Fruit fly (Drosophila melanogaster): ENCODE data around the gene Mco4.

DNA sequence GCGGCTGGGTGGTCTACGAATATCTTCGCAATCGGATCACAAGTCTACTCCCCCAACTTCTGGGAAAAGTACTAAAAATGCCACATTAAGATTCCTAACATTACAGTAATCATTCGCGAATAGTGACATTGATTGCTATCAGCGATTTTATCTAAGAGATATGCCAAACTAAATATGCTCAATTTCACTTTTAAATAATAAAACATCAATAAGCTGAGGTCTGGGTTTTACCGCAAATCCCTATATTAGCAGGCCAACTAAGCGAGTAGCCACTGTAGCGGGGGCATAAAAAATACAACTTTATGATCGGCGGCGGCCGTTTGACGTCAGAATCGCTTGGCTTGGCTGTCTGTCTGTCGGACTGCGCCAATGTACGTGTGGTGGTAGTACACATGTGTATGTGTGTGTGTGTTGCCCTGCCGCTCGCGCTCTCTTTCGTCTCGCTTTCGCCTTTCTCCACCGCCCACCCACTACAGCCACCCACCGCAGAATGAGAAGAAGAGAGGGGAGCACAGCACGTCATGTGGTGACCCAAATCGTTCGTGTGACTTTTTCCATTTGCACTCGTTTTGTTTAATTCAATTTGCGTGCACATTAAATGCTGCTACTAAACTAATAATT is 24.4 kb upstream of the Mco4 start:
- TF ChIP-seq kay (GFP tag; ENCODE audit: borderline replicate concordance) (peak; percentile 85), bab1 (GFP tag; optimal IDR thresholded peaks at IDR 0.05) (peak; percentile 87), ovo (GFP tag; optimal IDR thresholded peaks at IDR 0.05) (peak; percentile 44), CG12768 (GFP tag; optimal IDR thresholded peaks at IDR 0.05) (peak; percentile 90), Mnt (GFP tag; optimal IDR thresholded peaks at IDR 0.05) (peak; percentile 94)

All from whole organism, adult.